Worm (Caenorhabditis elegans) whole organism, young adult: ENCODE results near the gene bath-4.

Experiments
- F22D6.2 ChIP-seq: sonication (generic microtip); optimal IDR thresholded peaks from 2 replicates; lab custom pipeline; 2016; ENCODE audit warnings: mild to moderate bottlenecking, missing genetic modification characterization, missing compliant biosample characterization
- F52B5.7 ChIP-seq: sonication (generic microtip); optimal IDR thresholded peaks from 2 replicates; lab custom pipeline; 2016; ENCODE audit warnings: mild to moderate bottlenecking, missing genetic modification characterization, missing compliant biosample characterization
- F57A8.1 ChIP-seq: fragments of 200-800 bp; sonication (Bioruptor generic); optimal IDR thresholded peaks from 2 replicates; lab custom pipeline; 2018; ENCODE audit warnings: mild to moderate bottlenecking, missing genetic modification characterization, moderate library complexity, missing compliant biosample characterization
- K11D2.4 ChIP-seq: fragments of 200-800 bp; sonication (Bioruptor generic); IDR thresholded peaks from 2 replicates; pipeline ENCODE4 v1.3.6; 2022; ENCODE audit warnings: missing genetic modification reagents, missing genetic modification characterization, missing compliant biosample characterization
- Y53F4B.3 ChIP-seq: fragments of 200-800 bp; sonication (Bioruptor generic); IDR thresholded peaks from 2 replicates; pipeline ENCODE4 v1.3.6; 2022; ENCODE audit warnings: missing genetic modification reagents, missing genetic modification characterization, missing compliant biosample characterization
- Y53G8AR.9 ChIP-seq: fragments of 200-800 bp; sonication (Bioruptor generic); conservative IDR thresholded peaks from 2 replicates; pipeline ENCODE4 v1.3.6; 2022; ENCODE audit warnings: missing genetic modification reagents, missing genetic modification characterization, missing compliant biosample characterization
- Y56A3A.18 ChIP-seq: fragments of 200-800 bp; sonication (Bioruptor generic); IDR thresholded peaks from 2 replicates; pipeline ENCODE4 v1.3.6; 2022; ENCODE audit warnings: missing genetic modification reagents, missing genetic modification characterization, missing compliant biosample characterization
- Y67H2A.10 ChIP-seq: fragments of 200-800 bp; sonication (Bioruptor generic); conservative IDR thresholded peaks from 2 replicates; pipeline ENCODE4 v1.3.6; 2022; ENCODE audit warnings: missing genetic modification reagents, missing genetic modification characterization, missing compliant biosample characterization
- akir-1 ChIP-seq: fragments of 200-800 bp; sonication (Bioruptor generic); optimal IDR thresholded peaks from 2 replicates; lab custom pipeline; 2018; ENCODE audit warnings: mild to moderate bottlenecking, missing genetic modification characterization, moderate library complexity, missing compliant biosample characterization
- athp-1 ChIP-seq: sonication (generic microtip); optimal IDR thresholded peaks from 2 replicates; lab custom pipeline; 2017; ENCODE audit warnings: mild to moderate bottlenecking, missing genetic modification characterization, missing compliant biosample characterization
- attf-5 ChIP-seq: fragments of 200-800 bp; sonication (Bioruptor generic); optimal IDR thresholded peaks from 2 replicates; lab custom pipeline; 2018; ENCODE audit warnings: mild to moderate bottlenecking, missing genetic modification characterization, missing compliant biosample characterization
- bed-1 ChIP-seq: fragments of 200-800 bp; sonication (Bioruptor generic); IDR thresholded peaks from 2 replicates; pipeline ENCODE4 v1.3.6; 2022; ENCODE audit warnings: missing genetic modification reagents, missing genetic modification characterization, missing compliant biosample characterization
- bed-2 ChIP-seq: fragments of 200-800 bp; sonication (Bioruptor generic); IDR thresholded peaks from 2 replicates; pipeline ENCODE4 v1.3.6; 2022; ENCODE audit warnings: missing genetic modification reagents, missing genetic modification characterization, missing compliant biosample characterization
- cebp-2 ChIP-seq: fragments of 200-800 bp; sonication (Bioruptor generic); IDR thresholded peaks from 2 replicates; pipeline ENCODE4 v1.3.6; 2022; ENCODE audit warnings: missing genetic modification characterization, missing compliant biosample characterization
- ceh-100 ChIP-seq: fragments of 200-800 bp; sonication (Bioruptor generic); IDR thresholded peaks from 2 replicates; pipeline ENCODE4 v1.3.6; 2022; ENCODE audit warnings: missing genetic modification reagents, missing genetic modification characterization, missing compliant biosample characterization
- dpff-1 ChIP-seq: sonication (generic microtip); optimal IDR thresholded peaks from 2 replicates; lab custom pipeline; 2017; ENCODE audit warnings: mild to moderate bottlenecking, missing genetic modification characterization, missing compliant biosample characterization
- efl-1 ChIP-seq: fragments of 150-350 bp; optimal IDR thresholded peaks from 2 replicates; lab custom pipeline; 2014; ENCODE audit warnings: missing biosample characterization, missing genetic modification reagents, missing genetic modification characterization
- egrh-3 ChIP-seq: fragments of 200-800 bp; sonication (Bioruptor generic); IDR thresholded peaks from 2 replicates; pipeline ENCODE4 v1.3.6; 2022; ENCODE audit warnings: missing genetic modification reagents, missing genetic modification characterization, missing compliant biosample characterization
- ets-4 ChIP-seq: fragments of 200-800 bp; sonication (Bioruptor generic); optimal IDR thresholded peaks from 2 replicates; lab custom pipeline; 2018; ENCODE audit warnings: mild to moderate bottlenecking, missing genetic modification characterization, missing compliant biosample characterization
- fkh-3 ChIP-seq: sonication (generic microtip); optimal IDR thresholded peaks from 2 replicates; lab custom pipeline; 2016; ENCODE audit warnings: mild to moderate bottlenecking, missing genetic modification characterization, missing compliant biosample characterization
- lsl-1 ChIP-seq: fragments of 200-800 bp; sonication (Bioruptor generic); optimal IDR thresholded peaks from 2 replicates; lab custom pipeline; 2018; ENCODE audit warnings: mild to moderate bottlenecking, missing genetic modification characterization, moderate library complexity, missing compliant biosample characterization
- lsy-27 ChIP-seq: sonication (generic microtip); optimal IDR thresholded peaks from 2 replicates; lab custom pipeline; 2017; ENCODE audit warnings: missing genetic modification characterization, mild to moderate bottlenecking, missing compliant biosample characterization, antibody characterized with exemption, missing genotype, borderline replicate concordance; ENCODE audit not compliant: insufficient read depth
- madf-3 ChIP-seq: fragments of 200-800 bp; sonication (Bioruptor generic); IDR thresholded peaks from 2 replicates; pipeline ENCODE4 v1.3.6; 2022; ENCODE audit warnings: missing genetic modification reagents, missing genetic modification characterization, missing compliant biosample characterization
- madf-6 ChIP-seq: fragments of 200-800 bp; sonication (Bioruptor generic); IDR thresholded peaks from 2 replicates; pipeline ENCODE4 v1.3.6; 2022; ENCODE audit warnings: missing genetic modification reagents, missing genetic modification characterization, missing compliant biosample characterization
- nfya-2 ChIP-seq: fragments of 200-800 bp; sonication (Bioruptor generic); IDR thresholded peaks from 2 replicates; pipeline ENCODE4 v1.3.6; 2022; ENCODE audit warnings: missing genetic modification reagents, missing genetic modification characterization, missing compliant biosample characterization
- nhr-120 ChIP-seq: fragments of 200-800 bp; sonication (Bioruptor generic); IDR thresholded peaks from 2 replicates; pipeline ENCODE4 v1.3.6; 2022; ENCODE audit warnings: missing genetic modification characterization, missing compliant biosample characterization
- repo-1 ChIP-seq: sonication (generic microtip); optimal IDR thresholded peaks from 2 replicates; lab custom pipeline; 2017; ENCODE audit warnings: mild to moderate bottlenecking, missing genetic modification characterization, missing compliant biosample characterization
- snpc-3.4 ChIP-seq: sonication (generic microtip); optimal IDR thresholded peaks from 2 replicates; lab custom pipeline; 2017; ENCODE audit warnings: missing genetic modification characterization, mild to moderate bottlenecking, missing compliant biosample characterization, antibody characterized with exemption, moderate library complexity, missing genotype, missing genetic modification reagents
- snpc-4 ChIP-seq, 5 experiments: fragments of 150-350 bp in 1 of 5; sonication (generic microtip) in 4 of 5; optimal IDR thresholded peaks; 2 replicates each; lab custom pipeline; 2014 to 2018; ENCODE audit warnings: missing genetic modification characterization in 5 of 5, missing biosample characterization in 3 of 5, antibody characterized with exemption in 2 of 5, mild to moderate bottlenecking in 2 of 5, missing compliant biosample characterization in 2 of 5, missing genotype in 2 of 5, moderate library complexity in 2 of 5, missing genetic modification reagents in 1 of 5
- somi-1 ChIP-seq: fragments of 200-800 bp; sonication (Bioruptor generic); optimal IDR thresholded peaks from 2 replicates; lab custom pipeline; 2018; ENCODE audit warnings: mild to moderate bottlenecking, missing genetic modification characterization, missing compliant biosample characterization
- tbx-9 ChIP-seq: sonication (generic microtip); optimal IDR thresholded peaks from 2 replicates; lab custom pipeline; 2016; ENCODE audit warnings: borderline replicate concordance, missing genetic modification characterization, inconsistent platforms, missing compliant biosample characterization
- unc-130 ChIP-seq: sonication (generic microtip); optimal IDR thresholded peaks from 2 replicates; lab custom pipeline; 2016; ENCODE audit warnings: missing genetic modification reagents, missing genetic modification characterization, missing compliant biosample characterization
- unc-62 ChIP-seq: fragments of 150-350 bp; optimal IDR thresholded peaks from 2 replicates; lab custom pipeline; 2014; ENCODE audit warnings: missing biosample characterization, missing genetic modification reagents, missing genetic modification characterization
- xnd-1 ChIP-seq: sonication (generic microtip); optimal IDR thresholded peaks from 2 replicates; lab custom pipeline; 2016; ENCODE audit warnings: missing genotype, missing genetic modification reagents, missing genetic modification characterization, missing compliant biosample characterization
- ztf-22 ChIP-seq: fragments of 200-800 bp; sonication (Bioruptor generic); optimal IDR thresholded peaks from 2 replicates; lab custom pipeline; 2018; ENCODE audit warnings: mild to moderate bottlenecking, missing genetic modification characterization, moderate library complexity, missing compliant biosample characterization
- ztf-3 ChIP-seq: fragments of 200-800 bp; sonication (Bioruptor generic); optimal IDR thresholded peaks from 2 replicates; lab custom pipeline; 2018; ENCODE audit warnings: mild to moderate bottlenecking, missing genetic modification characterization, missing compliant biosample characterization

Gene bath-4

DNA sequence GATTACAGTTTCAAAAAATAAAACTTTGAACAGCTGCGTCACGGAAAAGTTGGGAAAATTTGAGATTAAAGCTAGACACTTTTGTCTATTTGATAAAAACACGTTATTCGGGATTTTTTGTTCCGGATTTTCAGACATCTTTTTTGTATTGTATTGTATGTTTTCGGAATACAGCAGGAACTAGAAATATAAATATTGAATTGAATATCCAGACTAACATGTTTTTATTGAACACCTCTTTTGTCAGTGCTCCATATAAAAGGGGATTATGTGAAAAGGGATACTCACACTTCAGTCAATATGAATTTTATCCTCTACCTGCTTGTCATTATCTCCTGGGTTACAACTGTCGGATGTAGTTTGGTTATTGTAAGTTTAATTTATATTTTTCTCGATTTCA, 23.9 kb downstream of the bath-4 start, which contains the start of gene C16C4.1:
C16C4.1 (plus strand) TSS at position 301 of the 400 bp plus-strand sequence.
- no peak for TF ChIP-seq madf-3 (GFP tag; lab: Robert Waterston, UW)
- TF ChIP-seq Y53F4B.3 (GFP tag; lab: Robert Waterston, UW), result no peak
- TF ChIP-seq ztf-22 (GFP tag; lab: Kevin White, UChicago), result no peak
- TF ChIP-seq ceh-100 (GFP tag; lab: Robert Waterston, UW), result no peak
- TF ChIP-seq nfya-2 (GFP tag; lab: Robert Waterston, UW), result no peak
- TF ChIP-seq tbx-9, result no peak
- TF ChIP-seq bed-2 (GFP tag; lab: Robert Waterston, UW), result no peak

DNA sequence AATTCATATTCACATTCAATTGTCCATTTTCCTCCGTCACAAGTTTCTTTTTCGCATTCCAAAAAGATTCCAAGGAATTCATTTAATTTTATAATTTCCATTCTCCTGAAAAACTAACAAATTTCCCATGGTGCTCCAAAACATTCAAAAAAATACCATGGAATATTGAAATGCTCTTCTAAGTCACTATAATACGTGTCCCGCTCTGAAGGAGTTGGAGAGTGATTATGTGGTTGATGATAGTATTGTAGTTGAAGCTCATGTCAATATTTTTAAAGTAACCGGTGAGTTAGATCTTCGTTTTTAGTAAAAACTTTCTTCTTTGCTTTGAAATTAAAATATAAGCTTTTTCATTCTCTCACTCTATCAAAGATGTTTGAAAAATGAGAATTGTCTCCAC, 27.1 kb downstream of the bath-4 start, which contains the start of gene math-9:
math-9 (minus strand) TSS at position 101 of the 400 bp plus-strand sequence.
- TF ChIP-seq madf-6 (GFP tag; lab: Robert Waterston, UW) (no peak), dpff-1 (tag; lab: Kevin White, UChicago) (no peak), snpc-4 (GFP tag; optimal IDR thresholded peaks at IDR 0.05; lab: Kevin White, UChicago) (no peak), snpc-4 (tag; optimal IDR thresholded peaks at IDR 0.05; lab: Kevin White, UChicago) (no peak), F52B5.7 (no peak), somi-1 (GFP tag; lab: Kevin White, UChicago) (no peak), bed-2 (GFP tag; lab: Robert Waterston, UW) (no peak), K11D2.4 (GFP tag; lab: Robert Waterston, UW) (no peak), Y53G8AR.9 (no peak)
- TF ChIP-seq, all 124 proteins: peak for 0

DNA sequence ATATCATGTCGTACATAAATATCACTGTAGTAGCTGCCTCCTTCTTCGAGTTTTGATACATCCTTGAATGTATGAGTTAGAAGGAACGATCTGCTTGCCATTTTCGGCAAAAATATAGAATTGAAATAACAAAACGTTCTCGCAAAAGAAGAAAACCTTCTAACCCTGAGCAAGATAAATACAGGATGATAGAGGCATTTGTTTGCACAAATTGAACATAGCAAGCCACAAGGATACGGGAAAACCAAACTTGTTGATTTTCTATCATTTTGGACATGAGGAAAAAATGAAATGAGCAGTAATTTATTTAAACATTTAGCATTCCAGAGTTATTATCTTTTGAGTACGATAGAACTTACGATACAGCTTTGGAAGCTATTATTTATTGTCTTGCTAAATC, 28.7 kb downstream of the bath-4 start, which contains the start of gene math-8:
math-8 (minus strand) TSS at position 101 of the 400 bp plus-strand sequence.
- TF ChIP-seq somi-1 (GFP tag; lab: Kevin White, UChicago) (no peak), Y67H2A.10 (no peak), snpc-3.4 (tag; lab: Kevin White, UChicago) (no peak), F57A8.1 (no peak)

DNA sequence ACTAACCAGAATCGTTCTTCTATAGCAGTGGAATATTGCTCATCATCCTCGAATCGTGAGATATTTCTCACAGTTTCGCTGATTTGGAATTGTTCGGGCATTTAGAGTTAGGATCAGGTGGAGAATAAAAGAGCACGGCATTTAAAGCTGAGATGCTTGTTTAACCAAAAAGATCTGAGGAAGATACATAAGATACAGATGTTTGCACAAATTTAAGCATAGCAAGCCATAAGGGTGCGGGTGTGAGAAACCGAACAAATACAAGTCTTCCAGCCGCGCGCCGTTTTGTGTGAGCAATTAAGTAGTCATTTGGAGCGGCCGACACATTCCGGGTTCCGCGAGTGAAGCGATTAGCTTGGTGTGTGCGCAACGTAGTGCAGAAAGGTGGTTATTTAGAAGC, 31.4 kb downstream of the bath-4 start, which contains the start of gene math-7:
math-7 (minus strand) TSS at position 101 of the 400 bp plus-strand sequence.
- TF ChIP-seq fkh-3 (tag; lab: Kevin White, UChicago) (no peak), xnd-1 (tag; lab: Kevin White, UChicago) (no peak), Y56A3A.18 (no peak), akir-1 (GFP tag; lab: Kevin White, UChicago) (no peak), F57A8.1 (no peak), unc-62 (no peak), ets-4 (GFP tag; lab: Kevin White, UChicago) (no peak)

DNA sequence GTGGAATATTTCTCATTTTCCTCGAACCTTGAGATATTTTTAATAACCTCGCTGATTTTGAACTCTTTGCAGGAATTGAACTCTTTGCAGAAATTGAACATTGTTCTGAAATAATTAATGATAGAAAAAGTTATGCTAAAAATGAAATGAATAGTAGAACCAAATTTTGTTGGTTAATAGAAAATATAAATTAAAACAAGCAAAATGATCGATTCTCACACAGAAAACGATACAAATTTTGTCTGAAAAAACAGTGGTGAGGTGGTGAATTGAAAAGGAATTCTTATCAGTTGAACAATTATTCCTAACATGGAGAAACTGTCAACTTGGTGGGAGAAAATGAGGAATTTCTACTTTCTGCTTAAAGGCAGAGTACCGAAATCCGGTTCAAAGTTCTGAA, 33.1 kb downstream of the bath-4 start, which contains the start of gene math-6:
math-6 (minus strand) TSS at position 101 of the 400 bp plus-strand sequence.
- TF ChIP-seq repo-1 (tag; lab: Kevin White, UChicago) (no peak), lsy-27 (tag; lab: Kevin White, UChicago) (no peak), ztf-3 (GFP tag; lab: Kevin White, UChicago) (no peak), lsl-1 (GFP tag; lab: Kevin White, UChicago) (no peak), efl-1 (no peak), athp-1 (no peak), bed-1 (GFP tag; lab: Robert Waterston, UW) (no peak), egrh-3 (no peak), cebp-2 (GFP tag; lab: Robert Waterston, UW) (no peak), nhr-120 (no peak), F22D6.2 (no peak), K11D2.4 (GFP tag; lab: Robert Waterston, UW) (no peak), unc-130 (GFP tag; lab: Kevin White, UChicago) (no peak), attf-5 (GFP tag; lab: Kevin White, UChicago) (no peak)
- TF ChIP-seq, all 124 proteins: peak for 0
